Fruit fly (Drosophila melanogaster): ENCODE measurements around the gene homer.

homer gene

DNA sequence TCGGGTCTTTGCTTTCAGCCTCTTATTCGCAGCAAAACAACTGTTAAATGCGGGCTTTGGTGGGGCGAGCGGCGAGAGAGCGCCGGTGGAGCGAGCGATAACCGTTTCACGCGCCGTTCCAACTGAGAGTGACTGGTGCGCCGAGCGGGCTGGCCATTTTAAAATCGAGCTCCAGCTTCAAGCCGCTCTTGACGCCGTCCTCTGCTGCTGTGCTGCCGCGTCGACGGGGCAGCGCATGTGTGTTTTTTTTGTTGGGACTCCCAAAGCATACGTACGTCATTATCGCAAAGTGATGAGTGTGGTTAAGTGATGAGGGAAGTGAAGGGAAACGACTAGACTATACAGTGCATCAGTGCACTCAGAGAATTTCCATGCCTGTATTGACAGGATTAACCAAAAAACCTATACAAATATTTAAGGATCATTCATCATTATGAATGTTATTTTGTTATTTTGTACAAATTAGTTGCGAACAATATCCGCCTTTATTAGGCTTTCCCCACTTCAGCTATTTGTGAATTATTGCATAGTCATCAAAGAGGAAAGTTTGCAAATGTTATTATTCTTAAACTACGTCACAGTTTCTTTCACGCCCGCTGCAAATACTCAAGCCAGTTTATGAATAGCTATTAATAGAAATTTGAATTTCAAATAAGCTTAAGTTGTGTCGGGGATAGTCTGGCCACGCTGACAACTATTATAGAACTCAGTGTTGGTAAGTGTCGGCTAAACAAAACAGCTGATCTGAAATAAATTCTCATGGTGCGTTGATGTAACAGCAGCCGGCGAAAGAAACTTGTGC lies 49.7 kb downstream of the homer start, which contains the start of gene Spn27A (continued):
- TF ChIP-seq CG10209 (GFP tag; optimal IDR thresholded peaks at IDR 0.05) (peak; percentile 56), CG33213 (GFP tag; optimal IDR thresholded peaks at IDR 0.05) (peak; percentile 52), so (GFP tag; IDR thresholded peaks at IDR 0.05) (0 out of 3 replicates have a peak, but pooled peaks have one; percentile 31), Atf-2 (GFP tag; optimal IDR thresholded peaks at IDR 0.05) (peak; percentile 32), Dll (GFP tag; IDR thresholded peaks at IDR 0.05; ENCODE audit: partially characterized antibody) (0 out of 4 replicates have a peak, but pooled peaks have one; percentile 28), CG15269 (tag; optimal IDR thresholded peaks at IDR 0.05) (peak; percentile 79), CG12769 (tag; optimal IDR thresholded peaks at IDR 0.05) (peak; percentile 3), knrl (GFP tag; IDR thresholded peaks at IDR 0.05; ENCODE audit: partially characterized antibody) (no peak), p53 (GFP tag; optimal IDR thresholded peaks at IDR 0.05) (peak; percentile 58), chn (GFP tag; optimal IDR thresholded peaks at IDR 0.05) (peak; percentile 28), HLH54F (GFP tag; optimal IDR thresholded peaks at IDR 0.05) (peak; percentile 70), NC2β (GFP tag; optimal IDR thresholded peaks at IDR 0.05) (peak; percentile 46)

DNA sequence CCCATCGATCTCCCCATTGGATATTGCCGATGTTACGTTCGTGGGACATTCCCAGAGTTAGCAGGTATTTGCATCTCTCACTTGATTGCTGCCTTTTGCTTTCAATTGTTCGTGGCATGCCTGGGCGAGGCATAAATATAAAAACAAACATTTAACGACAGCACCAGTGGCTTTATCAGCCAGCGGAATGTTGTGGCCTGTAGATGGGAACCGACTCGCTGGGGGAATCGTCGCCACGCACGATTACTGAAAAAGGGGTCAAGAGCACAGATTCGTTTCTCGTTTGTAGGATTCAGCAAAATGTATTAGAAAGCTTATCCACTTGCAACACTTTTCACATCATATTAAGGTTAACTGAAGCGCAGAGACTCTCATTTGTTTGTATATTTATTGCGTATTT lies 51.8 kb downstream of the homer start:
- no peak for TF ChIP-seq Usf (GFP tag; optimal IDR thresholded peaks at IDR 0.05)
- peak; percentile 73 for TF ChIP-seq sd (tag; optimal IDR thresholded peaks at IDR 0.05)
- TF ChIP-seq CG9876 (GFP tag; optimal IDR thresholded peaks at IDR 0.05) = no peak
- peak; percentile 55 for TF ChIP-seq sug (tag; optimal IDR thresholded peaks at IDR 0.05)
- no peak for TF ChIP-seq ems (GFP tag; optimal IDR thresholded peaks at IDR 0.05)
- TF ChIP-seq CG16815 (GFP tag; optimal IDR thresholded peaks at IDR 0.05) = no peak
- peak; percentile 48 for TF ChIP-seq sens (GFP tag)
- peak; percentile 46 for TF ChIP-seq Deaf1 (tag; optimal IDR thresholded peaks at IDR 0.05)
- TF ChIP-seq CG6175 (GFP tag; IDR thresholded peaks at IDR 0.05) = 0 out of 3 replicates have a peak, but pooled peaks have one; percentile 25
- peak; percentile 35 for TF ChIP-seq CG12769 (tag; optimal IDR thresholded peaks at IDR 0.05)
- no peak for TF ChIP-seq abd-A (tag; optimal IDR thresholded peaks at IDR 0.05)
- no peak for TF ChIP-seq CG7786 (GFP tag; optimal IDR thresholded peaks at IDR 0.05)
- TF ChIP-seq CrebB (tag; optimal IDR thresholded peaks at IDR 0.05) = no peak
- TF ChIP-seq CG14441 (GFP tag; IDR thresholded peaks at IDR 0.05) = no peak
